Worm (Caenorhabditis elegans): ENCODE measurements around the gene C16C8.17.
"Not testable (repeated sequence)": the region's sequence is repeated elsewhere in the genome, so short reads cannot be mapped to it uniquely, and the experiment has no call there.

C16C8.17 gene

DNA sequence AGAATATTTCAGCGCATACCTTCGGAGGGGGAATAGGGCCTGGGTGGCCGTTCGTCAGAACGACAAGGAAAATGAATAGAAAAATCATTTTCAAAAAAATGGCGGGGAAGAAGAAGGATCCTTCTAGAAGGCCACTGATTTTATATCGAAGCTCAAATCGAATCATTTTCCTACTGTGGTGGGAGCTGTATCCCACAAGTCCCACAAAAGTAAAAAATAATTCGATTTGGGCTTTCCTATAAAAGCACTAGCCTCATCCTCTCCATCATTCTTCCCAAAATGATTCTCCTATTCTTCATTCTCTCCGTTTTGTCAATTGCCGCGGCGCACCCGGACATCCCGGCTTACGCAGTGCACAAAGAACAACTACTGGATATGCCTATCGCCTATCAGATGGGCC is 17.6 kb downstream of the C16C8.17 start, which contains the start of the genes C16C8.26 and C16C8.19:
Gene C16C8.26, minus strand, starts transcription at position 101 of the 400 bp plus-strand sequence.
Gene C16C8.19, plus strand, starts transcription at position 279 of the 400 bp plus-strand sequence.
- TF ChIP-seq nhr-12 (tag; optimal IDR thresholded peaks at IDR 0.05): no peak
- no peak for TF ChIP-seq ham-2 (GFP tag; optimal IDR thresholded peaks at IDR 0.05)
- TF ChIP-seq tbx-8 (GFP tag; optimal IDR thresholded peaks at IDR 0.05): no peak
- TF ChIP-seq mls-2 (tag; optimal IDR thresholded peaks at IDR 0.05): no peak
- TF ChIP-seq flh-1 (GFP tag; optimal IDR thresholded peaks at IDR 0.05): no peak
- TF ChIP-seq nhr-237 (tag; optimal IDR thresholded peaks at IDR 0.05): no peak

DNA sequence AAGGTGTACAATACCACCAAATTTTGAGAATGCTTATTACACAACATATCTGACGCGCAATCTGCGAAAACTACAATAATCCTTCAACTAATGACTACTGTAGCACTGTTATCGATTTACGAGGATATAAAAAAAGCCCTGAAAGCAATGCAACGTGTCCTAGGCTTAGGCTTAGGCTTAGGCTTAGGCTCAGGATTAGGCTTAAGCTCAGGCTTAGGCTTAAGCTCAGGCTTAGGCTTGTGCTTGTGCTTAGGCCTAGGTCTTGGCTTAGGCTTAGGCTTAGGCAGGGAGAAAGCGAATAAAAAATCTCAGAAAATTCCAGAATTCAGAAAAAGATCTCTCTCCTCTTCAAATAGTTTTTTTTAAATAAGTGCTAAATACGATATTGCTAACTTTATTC is 18.6 kb downstream of the C16C8.17 start:
- TF ChIP-seq zip-8 (tag; optimal IDR thresholded peaks at IDR 0.05): no peak
- no peak for TF ChIP-seq sem-2 (GFP tag; optimal IDR thresholded peaks at IDR 0.05)

DNA sequence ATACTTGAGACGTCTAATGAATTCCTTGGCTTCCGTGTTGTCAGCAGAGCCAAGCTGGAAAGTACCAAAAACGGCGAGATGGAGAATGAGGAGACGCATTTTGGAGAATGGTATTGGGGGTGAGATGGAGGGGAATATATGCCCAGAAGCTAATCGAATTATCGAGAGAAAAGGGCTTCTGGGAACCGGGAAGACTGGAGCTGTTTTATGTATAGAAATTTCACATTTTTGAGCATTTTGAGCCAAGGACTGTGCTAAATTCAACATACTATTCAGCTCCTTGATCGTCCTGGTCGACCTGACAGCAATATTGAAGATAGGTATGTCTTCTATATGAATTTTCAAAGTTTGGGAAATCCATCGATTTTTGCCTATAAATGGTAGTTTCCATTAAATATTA is 19.4 kb downstream of the C16C8.17 start, which contains the start of gene C16C8.7:
Gene C16C8.7, minus strand, starts transcription at position 101 of the 400 bp plus-strand sequence.
- TF ChIP-seq nhr-76 (tag; optimal IDR thresholded peaks at IDR 0.05) (no peak), flh-1 (GFP tag; optimal IDR thresholded peaks at IDR 0.05) (no peak), ceh-83 (GFP tag; optimal IDR thresholded peaks at IDR 0.05) (no peak), tbx-8 (GFP tag; optimal IDR thresholded peaks at IDR 0.05) (no peak), ztf-11 (tag; optimal IDR thresholded peaks at IDR 0.05) (no peak), M03D4.4 (tag; optimal IDR thresholded peaks at IDR 0.05) (no peak), nhr-2 (tag; optimal IDR thresholded peaks at IDR 0.05) (no peak), mls-2 (tag; optimal IDR thresholded peaks at IDR 0.05) (no peak), sptf-1 (tag; optimal IDR thresholded peaks at IDR 0.05) (no peak), mep-1 (tag; optimal IDR thresholded peaks at IDR 0.05) (no peak), elt-3 (tag; optimal IDR thresholded peaks at IDR 0.05) (no peak), drap-1 (GFP tag; optimal IDR thresholded peaks at IDR 0.05) (no peak), sem-2 (GFP tag; optimal IDR thresholded peaks at IDR 0.05) (no peak)

DNA sequence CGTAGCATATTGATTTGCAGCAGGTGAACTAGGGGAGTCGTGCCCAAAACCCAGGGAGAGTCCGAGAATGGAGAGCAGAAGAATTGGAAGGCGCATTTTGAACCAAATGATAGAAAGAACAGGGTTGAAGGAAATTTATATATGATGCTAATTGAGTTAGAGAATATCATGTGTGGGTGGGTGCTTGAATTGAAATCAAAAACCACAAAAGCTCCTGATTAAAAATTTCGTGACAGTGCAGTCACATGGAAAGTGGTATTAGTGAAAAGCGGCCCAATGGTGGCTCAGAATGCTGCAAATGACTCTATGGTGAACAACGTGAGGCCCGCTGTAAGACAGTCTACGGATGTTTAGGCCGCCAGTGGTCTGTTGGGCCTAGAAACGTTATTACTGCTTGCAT is 21.0 kb downstream of the C16C8.17 start, which contains the start of gene C16C8.8:
Gene C16C8.8, minus strand, starts transcription at position 101 of the 400 bp plus-strand sequence.
- TF ChIP-seq M03D4.4 (tag; optimal IDR thresholded peaks at IDR 0.05) (no peak), nhr-76 (tag; optimal IDR thresholded peaks at IDR 0.05) (no peak), lin-32 (GFP tag; optimal IDR thresholded peaks at IDR 0.05) (no peak), sem-2 (GFP tag; optimal IDR thresholded peaks at IDR 0.05) (no peak), nhr-28 (tag; optimal IDR thresholded peaks at IDR 0.05) (no peak), bed-3 (GFP tag; optimal IDR thresholded peaks at IDR 0.05) (no peak), mep-1 (tag; optimal IDR thresholded peaks at IDR 0.05) (no peak), mab-5 (tag; optimal IDR thresholded peaks at IDR 0.05) (no peak), ceh-43 (GFP tag; optimal IDR thresholded peaks at IDR 0.05) (no peak), zip-8 (tag; optimal IDR thresholded peaks at IDR 0.05) (no peak), hlh-1 (tag; optimal IDR thresholded peaks at IDR 0.05) (no peak), sptf-1 (tag; optimal IDR thresholded peaks at IDR 0.05) (no peak), elt-3 (tag; optimal IDR thresholded peaks at IDR 0.05) (no peak)

DNA sequence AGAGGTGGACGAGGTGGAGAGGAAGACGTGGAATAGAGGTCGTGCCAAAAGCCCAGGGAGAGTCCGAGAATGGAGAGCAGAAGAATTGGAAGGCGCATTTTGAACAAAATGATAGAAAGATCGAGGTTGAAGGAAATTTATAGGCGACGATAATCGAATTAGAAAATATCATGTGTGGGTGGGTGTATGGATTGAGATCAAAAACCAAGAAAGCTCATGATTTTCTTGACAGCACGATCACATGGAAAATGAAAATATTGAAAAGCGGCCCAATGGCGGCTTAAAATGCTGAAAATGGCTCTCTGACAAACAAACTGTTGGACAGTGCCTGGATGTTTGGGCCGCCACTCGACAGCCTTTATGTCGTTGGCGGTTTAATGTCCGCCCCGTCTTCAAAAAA is 22.5 kb downstream of the C16C8.17 start, which contains the start of gene C16C8.9:
Gene C16C8.9, minus strand, starts transcription at position 101 of the 400 bp plus-strand sequence.
- TF ChIP-seq ces-1 (GFP tag; optimal IDR thresholded peaks at IDR 0.05) (no peak), hlh-1 (tag; optimal IDR thresholded peaks at IDR 0.05) (no peak), unc-120 (tag; optimal IDR thresholded peaks at IDR 0.05; ENCODE audit: poor library complexity, severe bottlenecking) (no peak), unc-39 (tag; optimal IDR thresholded peaks at IDR 0.05) (no peak), elt-3 (tag; optimal IDR thresholded peaks at IDR 0.05) (no peak), unc-62 (GFP tag; optimal IDR thresholded peaks at IDR 0.05) (no peak), sem-2 (GFP tag; optimal IDR thresholded peaks at IDR 0.05) (no peak), mab-5 (tag; optimal IDR thresholded peaks at IDR 0.05) (no peak), ham-2 (GFP tag; optimal IDR thresholded peaks at IDR 0.05) (no peak), nhr-2 (tag; optimal IDR thresholded peaks at IDR 0.05) (no peak), elt-1 (tag; optimal IDR thresholded peaks at IDR 0.05; ENCODE audit: borderline replicate concordance, insufficient read depth) (no peak), ztf-11 (tag; optimal IDR thresholded peaks at IDR 0.05) (no peak), ceh-43 (GFP tag; optimal IDR thresholded peaks at IDR 0.05) (no peak), ceh-83 (GFP tag; optimal IDR thresholded peaks at IDR 0.05) (no peak), lin-13 (tag; optimal IDR thresholded peaks at IDR 0.05) (no peak)

DNA sequence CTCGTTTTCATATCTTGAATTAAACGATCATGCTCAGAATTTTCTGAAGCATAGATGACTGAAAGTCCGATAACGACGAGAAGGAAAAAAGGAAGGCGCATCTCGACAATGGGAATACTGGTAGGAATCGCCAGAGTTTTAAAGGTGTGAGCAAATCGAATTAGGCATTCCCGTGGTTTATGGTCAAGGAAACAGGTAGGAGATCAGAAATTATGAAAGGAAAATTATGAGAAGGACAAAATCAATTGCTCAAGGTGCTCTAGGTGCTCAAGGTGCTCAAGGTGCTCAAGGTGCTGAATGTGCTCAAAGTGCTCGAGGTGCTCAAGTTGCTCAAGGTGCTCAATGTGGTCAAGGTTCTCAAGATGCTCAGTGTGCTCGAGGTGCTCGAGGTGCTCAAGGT is 24.0 kb downstream of the C16C8.17 start, which contains the start of gene C16C8.10:
Gene C16C8.10, minus strand, starts transcription at position 101 of the 400 bp plus-strand sequence.
- not testable (repeated sequence) for TF ChIP-seq sptf-1, elt-3, mep-1 (tag; optimal IDR thresholded peaks at IDR 0.05)
